Worm (Caenorhabditis elegans) whole organism, L2 larva: ENCODE measurements around the gene dcap-2.

ENCODE experiments used
- F13H6.1 ChIP-seq: sonication (generic microtip); optimal IDR thresholded peaks from 2 replicates; lab custom pipeline; 2016; ENCODE audit warnings: missing genetic modification characterization, missing compliant biosample characterization
- R02D3.7 ChIP-seq: fragments of 150-350 bp; optimal IDR thresholded peaks from 2 replicates; lab custom pipeline; 2014; ENCODE audit warnings: missing biosample characterization, missing genetic modification characterization
- Y55F3AM.14 ChIP-seq: fragments of 200-800 bp; sonication (Bioruptor generic); optimal IDR thresholded peaks from 2 replicates; lab custom pipeline; 2018; ENCODE audit warnings: mild to moderate bottlenecking, missing genetic modification characterization, missing compliant biosample characterization
- alr-1 ChIP-seq: fragments of 150-350 bp; optimal IDR thresholded peaks from 2 replicates; lab custom pipeline; 2014; ENCODE audit warnings: missing biosample characterization, missing genetic modification characterization
- aly-2 ChIP-seq: fragments of 150-350 bp; optimal IDR thresholded peaks from 2 replicates; lab custom pipeline; 2014; ENCODE audit warnings: missing biosample characterization, missing genetic modification characterization
- ama-1 ChIP-seq: fragments of 150-350 bp; optimal IDR thresholded peaks from 2 replicates; lab custom pipeline; 2018; ENCODE audit warnings: inconsistent platforms
- dmd-4 ChIP-seq: sonication (generic microtip); optimal IDR thresholded peaks from 2 replicates; lab custom pipeline; 2017; ENCODE audit warnings: missing biosample characterization, missing genetic modification characterization
- egl-27 ChIP-seq: sonication (generic microtip); optimal IDR thresholded peaks from 3 replicates; lab custom pipeline; 2017; ENCODE audit warnings: missing biosample characterization, missing genetic modification reagents, missing genetic modification characterization
- elt-1 ChIP-seq: fragments of 150-350 bp; optimal IDR thresholded peaks from 2 replicates; lab custom pipeline; 2014; ENCODE audit warnings: missing biosample characterization, missing genetic modification characterization
- elt-3 ChIP-seq: sonication (generic microtip); optimal IDR thresholded peaks from 2 replicates; lab custom pipeline; 2017; ENCODE audit warnings: missing biosample characterization, missing genetic modification characterization
- fos-1 ChIP-seq: fragments of 150-350 bp; optimal IDR thresholded peaks from 2 replicates; lab custom pipeline; 2014; ENCODE audit warnings: missing biosample characterization, missing genetic modification characterization
- gmeb-1 ChIP-seq: fragments of 150-350 bp; optimal IDR thresholded peaks from 2 replicates; lab custom pipeline; 2014; ENCODE audit warnings: missing biosample characterization, missing genetic modification characterization
- lin-13 ChIP-seq: fragments of 150-350 bp; optimal IDR thresholded peaks from 2 replicates; lab custom pipeline; 2014; ENCODE audit warnings: missing biosample characterization, missing genetic modification reagents, missing genetic modification characterization
- lin-39 ChIP-seq: fragments of 150-350 bp; optimal IDR thresholded peaks from 2 replicates; lab custom pipeline; 2014; ENCODE audit warnings: missing biosample characterization, missing genetic modification reagents, missing genetic modification characterization
- lsy-2 ChIP-seq, 2 experiments: fragments of 150-350 bp in 1 of 2; sonication (generic microtip) in 1 of 2; optimal IDR thresholded peaks; 2 replicates each; lab custom pipeline; 2014 to 2017; ENCODE audit warnings: missing biosample characterization in 2 of 2, missing genetic modification characterization in 2 of 2
- mab-5 ChIP-seq: fragments of 150-350 bp; optimal IDR thresholded peaks from 2 replicates; lab custom pipeline; 2014; ENCODE audit warnings: missing biosample characterization, missing genetic modification characterization
- mbf-1 ChIP-seq: sonication (generic microtip); optimal IDR thresholded peaks from 2 replicates; lab custom pipeline; 2017; ENCODE audit warnings: missing biosample characterization, missing genetic modification characterization
- mdl-1 ChIP-seq, 2 experiments: fragments of 150-350 bp in 1 of 2; sonication (generic microtip) in 1 of 2; optimal IDR thresholded peaks; 2 replicates each; lab custom pipeline; 2017; ENCODE audit warnings: missing biosample characterization in 2 of 2, missing genetic modification characterization in 2 of 2
- nhr-10 ChIP-seq: sonication (generic microtip); optimal IDR thresholded peaks from 2 replicates; lab custom pipeline; 2017; ENCODE audit warnings: missing biosample characterization, missing genetic modification characterization
- nhr-11 ChIP-seq: fragments of 150-350 bp; optimal IDR thresholded peaks from 2 replicates; lab custom pipeline; 2014; ENCODE audit warnings: missing biosample characterization, missing genetic modification characterization
- nhr-129 ChIP-seq: fragments of 150-350 bp; optimal IDR thresholded peaks from 2 replicates; lab custom pipeline; 2014; ENCODE audit warnings: missing biosample characterization, missing genetic modification characterization
- nhr-21 ChIP-seq: fragments of 150-350 bp; optimal IDR thresholded peaks from 2 replicates; lab custom pipeline; 2014; ENCODE audit warnings: missing biosample characterization, missing genetic modification characterization
- nhr-23 ChIP-seq: fragments of 150-350 bp; optimal IDR thresholded peaks from 2 replicates; lab custom pipeline; 2014; ENCODE audit warnings: missing biosample characterization, missing genetic modification reagents, missing genetic modification characterization
- nhr-237 ChIP-seq: fragments of 150-350 bp; optimal IDR thresholded peaks from 2 replicates; lab custom pipeline; 2014; ENCODE audit warnings: missing biosample characterization, missing genetic modification characterization
- nhr-25 ChIP-seq: fragments of 150-350 bp; sonication (generic microtip); optimal IDR thresholded peaks from 3 replicates; lab custom pipeline; 2014; ENCODE audit warnings: missing biosample characterization, missing genetic modification characterization
- nhr-6 ChIP-seq: fragments of 150-350 bp; optimal IDR thresholded peaks from 2 replicates; lab custom pipeline; 2014; ENCODE audit warnings: missing biosample characterization, missing genetic modification characterization
- peb-1 ChIP-seq: fragments of 150-350 bp; optimal IDR thresholded peaks from 2 replicates; lab custom pipeline; 2014; ENCODE audit warnings: missing biosample characterization, missing genetic modification characterization
- sem-4 ChIP-seq: fragments of 150-350 bp; optimal IDR thresholded peaks from 2 replicates; lab custom pipeline; 2014; ENCODE audit warnings: missing biosample characterization, missing genetic modification reagents, missing genetic modification characterization
- skn-1 ChIP-seq: sonication (generic microtip); optimal IDR thresholded peaks from 2 replicates; lab custom pipeline; 2017; ENCODE audit warnings: missing biosample characterization, missing genetic modification characterization
- sma-3 ChIP-seq: sonication (generic microtip); optimal IDR thresholded peaks from 2 replicates; lab custom pipeline; 2016; ENCODE audit warnings: missing genetic modification reagents, missing genetic modification characterization, missing compliant biosample characterization
- sma-9 ChIP-seq, 2 experiments: fragments of 150-350 bp in 1 of 2; sonication (generic microtip) in 1 of 2; optimal IDR thresholded peaks; 2 replicates each; lab custom pipeline; 2014 to 2016; ENCODE audit warnings: missing genetic modification characterization in 2 of 2, mild to moderate bottlenecking in 1 of 2, missing biosample characterization in 1 of 2, missing compliant biosample characterization in 1 of 2, missing genetic modification reagents in 1 of 2, moderate library complexity in 1 of 2
- snpc-4 ChIP-seq: fragments of 150-350 bp; optimal IDR thresholded peaks from 2 replicates; lab custom pipeline; 2014; ENCODE audit warnings: missing biosample characterization, missing genetic modification characterization
- unc-39 ChIP-seq: fragments of 150-350 bp; optimal IDR thresholded peaks from 2 replicates; lab custom pipeline; 2014; ENCODE audit warnings: missing biosample characterization, missing genetic modification characterization
- unc-55 ChIP-seq: fragments of 150-350 bp; sonication (generic microtip); optimal IDR thresholded peaks from 3 replicates; lab custom pipeline; 2014; ENCODE audit warnings: missing biosample characterization, missing genetic modification reagents, missing genetic modification characterization
- unc-62 ChIP-seq: fragments of 150-350 bp; optimal IDR thresholded peaks from 2 replicates; lab custom pipeline; 2014; ENCODE audit warnings: missing biosample characterization, missing genetic modification reagents, missing genetic modification characterization
- ztf-1 ChIP-seq: fragments of 200-800 bp; sonication (Bioruptor generic); conservative IDR thresholded peaks from 2 replicates; pipeline ENCODE4 v1.3.6; 2022; ENCODE audit warnings: missing genetic modification characterization, missing compliant biosample characterization
- ztf-11 ChIP-seq: sonication (generic microtip); optimal IDR thresholded peaks from 2 replicates; lab custom pipeline; 2017; ENCODE audit warnings: missing biosample characterization, missing genetic modification characterization
- ztf-4 ChIP-seq: fragments of 150-350 bp; optimal IDR thresholded peaks from 2 replicates; lab custom pipeline; 2014; ENCODE audit warnings: missing biosample characterization, missing genetic modification characterization

Gene dcap-2

ce11 chrIV:13492271-13492670, 29.4 kb downstream of the dcap-2 start, which contains the start of gene Y45F10A.7:
Gene Y45F10A.7 (plus strand): TSS chrIV:13492571.
- TF ChIP-seq mab-5 (tag; lab: Kevin White, UChicago), result no peak
- no peak for TF ChIP-seq fos-1 (tag; lab: Kevin White, UChicago)
- TF ChIP-seq, all 48 proteins: peak for 0

ce11 chrIV:13487596-13487995, 34.1 kb downstream of the dcap-2 start:
- TF ChIP-seq alr-1 (tag; lab: Kevin White, UChicago), result no peak
- no peak for TF ChIP-seq ztf-4
- TF ChIP-seq elt-1 (tag; lab: Kevin White, UChicago), result no peak
- TF ChIP-seq nhr-237 (tag; lab: Kevin White, UChicago), result no peak
- no peak for TF ChIP-seq sma-3 (GFP tag; lab: Kevin White, UChicago)
- no peak for TF ChIP-seq aly-2 (tag; lab: Kevin White, UChicago)

ce11 chrIV:13487019-13487418, 34.7 kb downstream of the dcap-2 start:
- peak; percentile 34 for TF ChIP-seq unc-55 (GFP tag; lab: Kevin White, UChicago)
- TF ChIP-seq nhr-11, result no peak
- no peak for TF ChIP-seq elt-1 (tag; lab: Kevin White, UChicago)
- TF ChIP-seq, all 48 proteins: peak for 1

ce11 chrIV:13483596-13483995, 38.1 kb downstream of the dcap-2 start:
- TF ChIP-seq lsy-2 (tag; optimal IDR thresholded peaks at IDR 0.05; lab: Kevin White, UChicago) (no peak), nhr-129 (tag; lab: Kevin White, UChicago) (no peak), mdl-1 (tag; optimal IDR thresholded peaks at IDR 0.05; lab: Kevin White, UChicago) (no peak), snpc-4 (tag; lab: Kevin White, UChicago) (no peak), sma-3 (GFP tag; lab: Kevin White, UChicago) (no peak), mbf-1 (tag; lab: Kevin White, UChicago) (no peak), alr-1 (tag; lab: Kevin White, UChicago) (no peak), nhr-11 (no peak), lin-13 (GFP tag; lab: Kevin White, UChicago) (no peak), ztf-11 (tag; lab: Kevin White, UChicago) (no peak)

ce11 chrIV:13482469-13482868, 39.2 kb downstream of the dcap-2 start, which contains the start of gene Y38H8A.1:
Gene Y38H8A.1 (plus strand): TSS chrIV:13482769.
- TF ChIP-seq lin-39 (tag; lab: Kevin White, UChicago), result no peak
- TF ChIP-seq elt-3 (tag; lab: Kevin White, UChicago), result no peak
- no peak for TF ChIP-seq R02D3.7 (tag; lab: Kevin White, UChicago)
- no peak for TF ChIP-seq lsy-2 (tag; optimal IDR thresholded peaks at IDR 0.05; lab: Kevin White, UChicago)
- no peak for TF ChIP-seq ztf-1
- no peak for TF ChIP-seq skn-1 (tag; lab: Kevin White, UChicago)
- TF ChIP-seq sma-9 (GFP tag; optimal IDR thresholded peaks at IDR 0.05; lab: Kevin White, UChicago), result no peak
- TF ChIP-seq sma-9 (tag; optimal IDR thresholded peaks at IDR 0.05; lab: Kevin White, UChicago), result no peak
- TF ChIP-seq snpc-4 (tag; lab: Kevin White, UChicago), result no peak

ce11 chrIV:13474132-13474531, 47.5 kb downstream of the dcap-2 start, which contains the start of gene Y38H8A.2:
Gene Y38H8A.2 (plus strand): TSS chrIV:13474432.
- TF ChIP-seq mbf-1 (tag; lab: Kevin White, UChicago), result no peak
- no peak for TF ChIP-seq unc-55 (GFP tag; lab: Kevin White, UChicago)
- no peak for TF ChIP-seq gmeb-1 (tag; lab: Kevin White, UChicago)
- no peak for TF ChIP-seq snpc-4 (tag; lab: Kevin White, UChicago)
- no peak for TF ChIP-seq nhr-21
- TF ChIP-seq egl-27 (tag; lab: Kevin White, UChicago), result no peak
- no peak for TF ChIP-seq ama-1 (lab: Kevin White, UChicago)
- TF ChIP-seq mdl-1 (tag; optimal IDR thresholded peaks at IDR 0.05; lab: Kevin White, UChicago), result no peak
- TF ChIP-seq nhr-10 (tag; lab: Kevin White, UChicago), result no peak
- TF ChIP-seq unc-62, result no peak
- TF ChIP-seq, all 48 proteins: peak for 0

ce11 chrIV:13472011-13472410, 49.7 kb downstream of the dcap-2 start, which contains the start of the genes ttbk-8.1 and Y38H8A.4:
Gene ttbk-8.1 (plus strand): TSS chrIV:13472311.
Gene Y38H8A.4 (minus strand): TSS chrIV:13472376.
- TF ChIP-seq unc-39 (tag; lab: Kevin White, UChicago) (no peak), sem-4 (tag; lab: Kevin White, UChicago) (no peak), nhr-25 (tag; lab: Kevin White, UChicago) (no peak), dmd-4 (tag; lab: Kevin White, UChicago) (no peak), nhr-10 (tag; lab: Kevin White, UChicago) (no peak), nhr-23 (tag; lab: Kevin White, UChicago) (no peak), egl-27 (tag; lab: Kevin White, UChicago) (no peak), F13H6.1 (tag; lab: Kevin White, UChicago) (no peak), nhr-6 (no peak), Y55F3AM.14 (GFP tag; lab: Kevin White, UChicago) (no peak), peb-1 (no peak), ztf-11 (tag; lab: Kevin White, UChicago) (no peak)
